Worm (Caenorhabditis elegans) whole organism, midembryonic: Measurements from ENCODE around the gene ddx-23.
A peak's percentile ranks its signal among the peaks of the same experiment; 100 is the strongest.

Experiments used
- flt-1 ChIP-seq: fragments of 200-800 bp; sonication (Bioruptor generic); IDR thresholded peaks from 2 replicates; pipeline ENCODE4 v1.3.6; 2022; ENCODE audit warnings: missing genetic modification characterization, missing compliant biosample characterization
- klf-2 ChIP-seq: fragments of 200-800 bp; sonication (Bioruptor generic); conservative IDR thresholded peaks from 2 replicates; pipeline ENCODE4 v1.3.6; 2022; ENCODE audit warnings: missing genetic modification reagents, missing genetic modification characterization, missing compliant biosample characterization
- med-1 ChIP-seq: sonication (generic microtip); optimal IDR thresholded peaks from 2 replicates; lab custom pipeline; 2017; ENCODE audit warnings: missing genetic modification characterization, mild to moderate bottlenecking, missing compliant biosample characterization, antibody characterized with exemption, missing genetic modification reagents; ENCODE audit not compliant: insufficient read depth
- ref-1 ChIP-seq: fragments of 200-800 bp; sonication (Bioruptor generic); conservative IDR thresholded peaks from 2 replicates; pipeline ENCODE4 v1.3.6; 2022; ENCODE audit warnings: missing genetic modification reagents, missing genetic modification characterization, missing compliant biosample characterization
- ztf-23 ChIP-seq: fragments of 200-800 bp; sonication (Bioruptor generic); IDR thresholded peaks from 2 replicates; pipeline ENCODE4 v1.3.6; 2022; ENCODE audit warnings: missing genetic modification reagents, missing genetic modification characterization, missing compliant biosample characterization

- TF ChIP-seq flt-1 (no peak), med-1 (no peak), ztf-23 (GFP tag; lab: Robert Waterston, UW) (0 out of 2 replicates have a peak, but pooled peaks have one; percentile 43), ref-1 (GFP tag; lab: Robert Waterston, UW) (no peak), klf-2 (no peak)
Measured at ce11 chrIII:5871760-5872159, 18.7 kb upstream of the ddx-23 start, which contains the start of the genes F01F1.11 and F01F1.3.
